Worm (Caenorhabditis elegans) whole organism, L4 larva: Measurements from ENCODE around the gene nspg-8.

Experiments
- D1046.2 ChIP-seq: fragments of 200-800 bp; sonication (Bioruptor generic); IDR thresholded peaks from 2 replicates; pipeline ENCODE4 v1.3.6; 2022; ENCODE audit warnings: missing genetic modification characterization, missing compliant biosample characterization
- F49E8.2 ChIP-seq: sonication (generic microtip); optimal IDR thresholded peaks from 2 replicates; lab custom pipeline; 2016; ENCODE audit warnings: missing compliant biosample characterization, mild to moderate bottlenecking, missing genetic modification characterization, borderline replicate concordance
- R02D3.7 ChIP-seq: fragments of 150-350 bp; sonication (generic microtip); optimal IDR thresholded peaks from 3 replicates; lab custom pipeline; 2014; ENCODE audit warnings: missing biosample characterization, missing genetic modification characterization
- T20F7.1 ChIP-seq: fragments of 200-800 bp; sonication (Bioruptor generic); optimal IDR thresholded peaks from 2 replicates; lab custom pipeline; 2018; ENCODE audit warnings: mild to moderate bottlenecking, missing genetic modification characterization, missing compliant biosample characterization
- Y48G9A.11 ChIP-seq: fragments of 200-800 bp; sonication (Bioruptor generic); IDR thresholded peaks from 2 replicates; pipeline ENCODE4 v1.3.6; 2022; ENCODE audit warnings: missing genetic modification reagents, missing genetic modification characterization, missing compliant biosample characterization
- Y75B8A.6 ChIP-seq: fragments of 200-800 bp; sonication (Bioruptor generic); IDR thresholded peaks from 2 replicates; pipeline ENCODE4 v1.3.6; 2022; ENCODE audit warnings: missing genetic modification reagents, missing genetic modification characterization, missing compliant biosample characterization
- aly-2 ChIP-seq: sonication (generic microtip); optimal IDR thresholded peaks from 2 replicates; lab custom pipeline; 2018; ENCODE audit warnings: missing biosample characterization, missing genetic modification characterization
- ama-1 ChIP-seq: fragments of 150-350 bp; optimal IDR thresholded peaks from 2 replicates; lab custom pipeline; 2014; ENCODE audit warnings: inconsistent platforms, mixed read lengths
- arid-1 ChIP-seq: fragments of 200-800 bp; sonication (Bioruptor generic); conservative IDR thresholded peaks from 2 replicates; pipeline ENCODE4 v1.3.6; 2022; ENCODE audit warnings: missing genetic modification reagents, missing genetic modification characterization, missing compliant biosample characterization
- ceh-28 ChIP-seq: fragments of 150-350 bp; optimal IDR thresholded peaks from 2 replicates; lab custom pipeline; 2014; ENCODE audit warnings: missing biosample characterization, missing genetic modification reagents, missing genetic modification characterization
- ceh-44 ChIP-seq: fragments of 200-800 bp; sonication (Bioruptor generic); IDR thresholded peaks from 2 replicates; pipeline ENCODE4 v1.3.6; 2022; ENCODE audit warnings: missing genetic modification reagents, missing genetic modification characterization, missing compliant biosample characterization
- ceh-62 ChIP-seq: sonication (generic microtip); optimal IDR thresholded peaks from 2 replicates; lab custom pipeline; 2017; ENCODE audit warnings: missing biosample characterization, missing genetic modification characterization
- ceh-82 ChIP-seq: sonication (generic microtip); optimal IDR thresholded peaks from 2 replicates; lab custom pipeline; 2017; ENCODE audit warnings: missing biosample characterization, missing genetic modification characterization
- cey-2 ChIP-seq: sonication (generic microtip); optimal IDR thresholded peaks from 3 replicates; lab custom pipeline; 2017; ENCODE audit warnings: missing genetic modification characterization, mild to moderate bottlenecking, missing compliant biosample characterization, antibody characterized with exemption, borderline replicate concordance; ENCODE audit not compliant: insufficient read depth
- dmd-6 ChIP-seq: fragments of 200-800 bp; sonication (Bioruptor generic); IDR thresholded peaks from 2 replicates; pipeline ENCODE4 v1.3.6; 2022; ENCODE audit warnings: missing genetic modification reagents, missing genetic modification characterization, missing compliant biosample characterization
- dmd-9 ChIP-seq: fragments of 200-800 bp; sonication (Bioruptor generic); IDR thresholded peaks from 2 replicates; pipeline ENCODE4 v1.3.6; 2022; ENCODE audit warnings: missing genetic modification reagents, missing genetic modification characterization, missing compliant biosample characterization
- dpl-1 ChIP-seq: fragments of 150-350 bp; optimal IDR thresholded peaks from 2 replicates; lab custom pipeline; 2014; ENCODE audit warnings: missing biosample characterization, missing genetic modification reagents, missing genetic modification characterization
- duxl-1 ChIP-seq: sonication (generic microtip); optimal IDR thresholded peaks from 2 replicates; lab custom pipeline; 2016; ENCODE audit warnings: mild to moderate bottlenecking, missing genetic modification characterization, moderate library complexity, missing compliant biosample characterization; ENCODE audit not compliant: poor library complexity
- hlh-11 ChIP-seq: fragments of 200-800 bp; sonication (Bioruptor generic); optimal IDR thresholded peaks from 2 replicates; lab custom pipeline; 2018; ENCODE audit warnings: mild to moderate bottlenecking, missing genetic modification characterization, missing compliant biosample characterization
- hmg-1.1 ChIP-seq: fragments of 200-800 bp; sonication (Bioruptor generic); IDR thresholded peaks from 2 replicates; pipeline ENCODE4 v1.3.6; 2022; ENCODE audit warnings: missing genetic modification reagents, missing genetic modification characterization, missing compliant biosample characterization
- lin-1 ChIP-seq: fragments of 200-800 bp; sonication (Bioruptor generic); IDR thresholded peaks from 2 replicates; pipeline ENCODE4 v1.3.6; 2022; ENCODE audit warnings: missing genetic modification reagents, missing genetic modification characterization, missing compliant biosample characterization
- lin-13 ChIP-seq: fragments of 150-350 bp; optimal IDR thresholded peaks from 2 replicates; lab custom pipeline; 2014; ENCODE audit warnings: missing biosample characterization, missing genetic modification reagents, missing genetic modification characterization
- lin-15B ChIP-seq: fragments of 150-350 bp; sonication (generic microtip); optimal IDR thresholded peaks from 3 replicates; lab custom pipeline; 2014; ENCODE audit warnings: missing biosample characterization, missing genetic modification characterization
- lin-38 ChIP-seq: fragments of 200-800 bp; sonication (Bioruptor generic); IDR thresholded peaks from 2 replicates; pipeline ENCODE4 v1.3.6; 2022; ENCODE audit warnings: missing genetic modification reagents, missing genetic modification characterization, missing compliant biosample characterization
- lsy-2 ChIP-seq, 2 experiments: fragments of 150-350 bp in 1 of 2; sonication (generic microtip) in 1 of 2; optimal IDR thresholded peaks; 2 replicates each; lab custom pipeline; 2014 to 2017; ENCODE audit warnings: missing biosample characterization in 2 of 2, missing genetic modification characterization in 2 of 2
- madf-5 ChIP-seq, 2 experiments: fragments of 200-800 bp; sonication (Bioruptor generic); IDR thresholded peaks; 2 replicates each; pipeline ENCODE4 v1.3.6; 2022; ENCODE audit warnings: missing compliant biosample characterization in 2 of 2, missing genetic modification characterization in 2 of 2
- mdl-1 ChIP-seq, 2 experiments: fragments of 150-350 bp in 1 of 2; sonication (generic microtip) in 1 of 2; optimal IDR thresholded peaks; 2 replicates each; lab custom pipeline; 2014 to 2017; ENCODE audit warnings: missing biosample characterization in 2 of 2, missing genetic modification characterization in 2 of 2
- mep-1 ChIP-seq: fragments of 150-350 bp; sonication (generic microtip); optimal IDR thresholded peaks from 3 replicates; lab custom pipeline; 2014; ENCODE audit warnings: missing biosample characterization, missing genetic modification characterization
- mes-2 ChIP-seq: sonication (generic microtip); optimal IDR thresholded peaks from 2 replicates; lab custom pipeline; 2016; ENCODE audit warnings: missing genotype, mild to moderate bottlenecking, missing genetic modification characterization, missing compliant biosample characterization; ENCODE audit not compliant: poor library complexity, severe bottlenecking
- nhr-10 ChIP-seq: fragments of 150-350 bp; optimal IDR thresholded peaks from 2 replicates; lab custom pipeline; 2014; ENCODE audit warnings: missing biosample characterization, missing genetic modification characterization
- nhr-6 ChIP-seq: fragments of 150-350 bp; optimal IDR thresholded peaks from 2 replicates; lab custom pipeline; 2014; ENCODE audit warnings: missing biosample characterization, missing genetic modification characterization
- nhr-77 ChIP-seq: fragments of 150-350 bp; optimal IDR thresholded peaks from 2 replicates; lab custom pipeline; 2014; ENCODE audit warnings: missing biosample characterization, missing genetic modification characterization
- pha-4 ChIP-seq, 2 experiments: fragments of 150-350 bp in 1 of 2; fragments of 200-800 bp in 1 of 2; sonication (Bioruptor generic) in 1 of 2; IDR thresholded peaks in 1 of 2; optimal IDR thresholded peaks in 1 of 2; 2 replicates each; pipeline versions ENCODE4 v1.3.6 to Lab custom; 2014 to 2022; ENCODE audit warnings: missing genetic modification characterization in 2 of 2, missing genetic modification reagents in 2 of 2, missing biosample characterization in 1 of 2, missing compliant biosample characterization in 1 of 2
- pqm-1 ChIP-seq: sonication (generic microtip); optimal IDR thresholded peaks from 2 replicates; lab custom pipeline; 2017; ENCODE audit warnings: missing biosample characterization, missing genetic modification characterization
- rbr-2 ChIP-seq: sonication (generic microtip); optimal IDR thresholded peaks from 2 replicates; lab custom pipeline; 2016; ENCODE audit warnings: missing genotype, missing genetic modification characterization, missing compliant biosample characterization
- saeg-2 ChIP-seq: fragments of 200-800 bp; sonication (Bioruptor generic); IDR thresholded peaks from 2 replicates; pipeline ENCODE4 v1.3.6; 2022; ENCODE audit warnings: missing genetic modification reagents, missing genetic modification characterization, missing compliant biosample characterization
- set-16 ChIP-seq: fragments of 200-800 bp; sonication (Bioruptor generic); IDR thresholded peaks from 2 replicates; pipeline ENCODE4 v1.3.6; 2022; ENCODE audit warnings: missing genetic modification reagents, missing genetic modification characterization, missing compliant biosample characterization
- snpc-4 ChIP-seq: fragments of 150-350 bp; optimal IDR thresholded peaks from 2 replicates; lab custom pipeline; 2014; ENCODE audit warnings: missing biosample characterization, missing genetic modification characterization
- spr-3 ChIP-seq: fragments of 200-800 bp; sonication (Bioruptor generic); optimal IDR thresholded peaks from 2 replicates; lab custom pipeline; 2018; ENCODE audit warnings: mild to moderate bottlenecking, missing genetic modification characterization, missing compliant biosample characterization
- tag-97 ChIP-seq: fragments of 200-800 bp; sonication (Bioruptor generic); IDR thresholded peaks from 2 replicates; pipeline ENCODE4 v1.3.6; 2022; ENCODE audit warnings: missing genetic modification characterization, missing compliant biosample characterization
- unc-62 ChIP-seq, 3 experiments: fragments of 150-350 bp in 1 of 3; sonication (generic microtip); optimal IDR thresholded peaks in 2 of 3; peaks in 1 of 3; 1 replicate in 1 of 3; 2 replicates in 2 of 3; lab custom pipeline; 2014 to 2017; ENCODE audit warnings: missing biosample characterization in 3 of 3, missing genetic modification characterization in 3 of 3, missing genetic modification reagents in 3 of 3, missing genotype in 1 of 3
- zfp-2 ChIP-seq: sonication (generic microtip); optimal IDR thresholded peaks from 2 replicates; lab custom pipeline; 2016; ENCODE audit warnings: mild to moderate bottlenecking, missing genetic modification characterization, missing compliant biosample characterization
- zip-2 ChIP-seq: fragments of 150-350 bp; optimal IDR thresholded peaks from 2 replicates; lab custom pipeline; 2014; ENCODE audit warnings: missing biosample characterization, missing genetic modification characterization

nspg-8 gene

ce11 chrIII:1201958-1202596 is 20.2 kb downstream of the nspg-8 start, which contains the start of the genes mrpl-45 and Y119D3B.12 (continued):
- TF ChIP-seq ceh-44 (GFP tag; lab: Robert Waterston, UW) = no peak
- no peak for TF ChIP-seq F49E8.2 (tag; lab: Kevin White, UChicago)
- peak; percentile 66 for TF ChIP-seq nhr-77 (tag; lab: Kevin White, UChicago)
- peak; percentile 66 for TF ChIP-seq arid-1 (GFP tag; lab: Robert Waterston, UW)
- TF ChIP-seq dmd-9 (GFP tag; lab: Robert Waterston, UW) = no peak
- no peak for TF ChIP-seq zfp-2 (tag; lab: Kevin White, UChicago)
- TF ChIP-seq rbr-2 (tag; lab: Kevin White, UChicago) = peak; percentile 66
- no peak for TF ChIP-seq aly-2
- TF ChIP-seq dmd-6 = 0 out of 2 replicates have a peak, but pooled peaks have one; percentile 33
- TF ChIP-seq ama-1 = peak; percentile 2
- TF ChIP-seq ceh-82 (tag; lab: Kevin White, UChicago) = no peak
- TF ChIP-seq madf-5 (GFP tag; IDR thresholded peaks at IDR 0.05; lab: Robert Waterston, UW) = no peak
- TF ChIP-seq pqm-1 = no peak
- TF ChIP-seq nhr-6 (tag; lab: Kevin White, UChicago) = peak; percentile 70
- TF ChIP-seq Y75B8A.6 = no peak
- no peak for TF ChIP-seq ceh-62
- TF ChIP-seq zip-2 (tag; lab: Kevin White, UChicago) = peak; percentile 1
- TF ChIP-seq D1046.2 (GFP tag; lab: Robert Waterston, UW) = no peak
- TF ChIP-seq duxl-1 (tag; lab: Kevin White, UChicago) = peak; percentile 51
- TF ChIP-seq hlh-11 (tag; lab: Kevin White, UChicago) = peak; percentile 54
- no peak for TF ChIP-seq mdl-1 (tag; optimal IDR thresholded peaks at IDR 0.05; lab: Kevin White, UChicago)

- TF ChIP-seq set-16 (GFP tag; lab: Robert Waterston, UW) = peak; percentile 65
- peak in 1 of 2 experiments; percentile 40 for TF ChIP-seq unc-62 (GFP tag; optimal IDR thresholded peaks at IDR 0.05 in 1 of 2; lab: Kevin White, UChicago)
- TF ChIP-seq unc-62 (tag; optimal IDR thresholded peaks at IDR 0.05; lab: Kevin White, UChicago) = no peak
- TF ChIP-seq lin-13 (GFP tag; lab: Kevin White, UChicago) = no peak
- TF ChIP-seq, all 104 proteins: peak for 2
Measured at ce11 chrIII:1205421-1205820, 23.6 kb downstream of the nspg-8 start.

ce11 chrIII:1206331-1206730 is 24.5 kb downstream of the nspg-8 start:
- TF ChIP-seq ceh-28 (tag; lab: Kevin White, UChicago) (peak; percentile 52), snpc-4 (tag; lab: Kevin White, UChicago) (no peak)

ce11 chrIII:1207027-1207426 is 25.2 kb downstream of the nspg-8 start:
- TF ChIP-seq ceh-28 (tag; lab: Kevin White, UChicago) (peak; percentile 86), R02D3.7 (no peak)

ce11 chrIII:1207852-1208251 is 26.0 kb downstream of the nspg-8 start, which contains the start of gene orc-3:
orc-3 (plus strand) TSS chrIII:1208133.
- peak in 1 of 2 experiments; percentile 22 for TF ChIP-seq lsy-2 (tag; optimal IDR thresholded peaks at IDR 0.05; lab: Kevin White, UChicago)
- no peak for TF ChIP-seq Y48G9A.11 (GFP tag; lab: Robert Waterston, UW)
- TF ChIP-seq ceh-44 (GFP tag; lab: Robert Waterston, UW) = no peak
- no peak for TF ChIP-seq cey-2 (tag; lab: Kevin White, UChicago)
- no peak for TF ChIP-seq T20F7.1 (GFP tag; lab: Kevin White, UChicago)
- no peak for TF ChIP-seq ceh-82 (tag; lab: Kevin White, UChicago)
- TF ChIP-seq tag-97 (GFP tag; lab: Robert Waterston, UW) = no peak
- TF ChIP-seq lin-13 (GFP tag; lab: Kevin White, UChicago) = peak; percentile 43
- no peak for TF ChIP-seq saeg-2 (GFP tag; lab: Robert Waterston, UW)
- peak; percentile 84 for TF ChIP-seq dpl-1 (GFP tag; lab: Kevin White, UChicago)
- no peak for TF ChIP-seq lin-1 (GFP tag; lab: Robert Waterston, UW)
- TF ChIP-seq pha-4 (GFP tag; IDR thresholded peaks at IDR 0.05; lab: Robert Waterston, UW) = no peak
- no peak for TF ChIP-seq pha-4 (tag; optimal IDR thresholded peaks at IDR 0.05; lab: Kevin White, UChicago)
- TF ChIP-seq spr-3 (GFP tag; lab: Kevin White, UChicago) = no peak
- peak; percentile 18 for TF ChIP-seq mep-1 (tag; lab: Kevin White, UChicago)
- no peak for TF ChIP-seq nhr-10 (tag; lab: Kevin White, UChicago)
- TF ChIP-seq lin-38 (GFP tag; lab: Robert Waterston, UW) = peak; percentile 93
- TF ChIP-seq hmg-1.1 = no peak
- peak; percentile 68 for TF ChIP-seq mes-2 (tag; lab: Kevin White, UChicago)
- TF ChIP-seq lin-15B = no peak
